Worm (Caenorhabditis elegans) whole organism, L2 larva: ENCODE data around the gene srd-28.

Experiments
- aly-2 ChIP-seq: fragments of 150-350 bp; optimal IDR thresholded peaks from 2 replicates; lab custom pipeline; 2014; ENCODE audit warnings: missing biosample characterization, missing genetic modification characterization
- ama-1 ChIP-seq: fragments of 150-350 bp; optimal IDR thresholded peaks from 2 replicates; lab custom pipeline; 2018; ENCODE audit warnings: inconsistent platforms
- mab-5 ChIP-seq: fragments of 150-350 bp; optimal IDR thresholded peaks from 2 replicates; lab custom pipeline; 2014; ENCODE audit warnings: missing biosample characterization, missing genetic modification characterization
- mdl-1 ChIP-seq, 2 experiments: fragments of 150-350 bp in 1 of 2; sonication (generic microtip) in 1 of 2; optimal IDR thresholded peaks; 2 replicates each; lab custom pipeline; 2017; ENCODE audit warnings: missing biosample characterization in 2 of 2, missing genetic modification characterization in 2 of 2
- nhr-12 ChIP-seq: fragments of 150-350 bp; optimal IDR thresholded peaks from 2 replicates; lab custom pipeline; 2014; ENCODE audit warnings: missing biosample characterization, missing genetic modification characterization
- nhr-25 ChIP-seq: fragments of 150-350 bp; sonication (generic microtip); optimal IDR thresholded peaks from 3 replicates; lab custom pipeline; 2014; ENCODE audit warnings: missing biosample characterization, missing genetic modification characterization
- skn-1 ChIP-seq: sonication (generic microtip); optimal IDR thresholded peaks from 2 replicates; lab custom pipeline; 2017; ENCODE audit warnings: missing biosample characterization, missing genetic modification characterization
- sma-9 ChIP-seq, 2 experiments: fragments of 150-350 bp in 1 of 2; sonication (generic microtip) in 1 of 2; optimal IDR thresholded peaks; 2 replicates each; lab custom pipeline; 2014 to 2016; ENCODE audit warnings: missing genetic modification characterization in 2 of 2, mild to moderate bottlenecking in 1 of 2, missing biosample characterization in 1 of 2, missing compliant biosample characterization in 1 of 2, missing genetic modification reagents in 1 of 2, moderate library complexity in 1 of 2
- snpc-4 ChIP-seq: fragments of 150-350 bp; optimal IDR thresholded peaks from 2 replicates; lab custom pipeline; 2014; ENCODE audit warnings: missing biosample characterization, missing genetic modification characterization
- unc-62 ChIP-seq: fragments of 150-350 bp; optimal IDR thresholded peaks from 2 replicates; lab custom pipeline; 2014; ENCODE audit warnings: missing biosample characterization, missing genetic modification reagents, missing genetic modification characterization
- zag-1 ChIP-seq: fragments of 150-350 bp; optimal IDR thresholded peaks from 2 replicates; lab custom pipeline; 2014; ENCODE audit warnings: missing biosample characterization, missing genetic modification characterization
- ztf-11 ChIP-seq: sonication (generic microtip); optimal IDR thresholded peaks from 2 replicates; lab custom pipeline; 2017; ENCODE audit warnings: missing biosample characterization, missing genetic modification characterization

DNA sequence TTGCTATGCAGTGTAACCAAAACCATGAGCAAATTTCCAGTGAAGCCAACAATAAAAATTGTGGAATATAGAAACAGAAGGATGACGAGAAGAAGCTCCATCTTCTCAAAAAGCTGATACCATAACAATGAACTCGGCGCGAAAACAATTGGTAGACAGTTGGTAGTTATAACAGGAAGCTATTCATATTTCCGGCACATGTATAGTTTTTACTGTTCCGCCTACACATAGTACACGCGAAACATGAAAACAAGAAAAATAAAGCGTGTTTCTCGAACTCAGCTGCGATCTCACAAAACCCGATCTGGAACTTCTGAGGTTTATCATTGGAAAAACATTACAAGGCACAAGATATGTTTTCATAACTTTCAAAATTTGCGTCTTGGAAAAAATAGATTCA lies 8.6 kb downstream of the srd-28 start, which contains the start of gene srsx-37:
- TF ChIP-seq aly-2 (tag; lab: Kevin White, UChicago) (no peak), unc-62 (GFP tag; lab: Kevin White, UChicago) (no peak), zag-1 (tag; lab: Kevin White, UChicago) (no peak), nhr-25 (no peak), ama-1 (lab: Kevin White, UChicago) (no peak), ztf-11 (tag; lab: Kevin White, UChicago) (no peak), sma-9 (GFP tag; optimal IDR thresholded peaks at IDR 0.05; lab: Kevin White, UChicago) (no peak), sma-9 (tag; optimal IDR thresholded peaks at IDR 0.05; lab: Kevin White, UChicago) (no peak), skn-1 (tag; lab: Kevin White, UChicago) (no peak), mab-5 (tag; lab: Kevin White, UChicago) (no peak), mdl-1 (tag; optimal IDR thresholded peaks at IDR 0.05; lab: Kevin White, UChicago) (no peak), nhr-12 (tag; lab: Kevin White, UChicago) (no peak), snpc-4 (tag; lab: Kevin White, UChicago) (no peak)
